Fruit fly (Drosophila melanogaster) whole organism, embryonic: ENCODE measurements around the gene Prx1.

ENCODE experiments used
- ATbp ChIP-seq: fragments of 200-800 bp; sonication (Bioruptor generic); optimal IDR thresholded peaks from 2 replicates; lab custom pipeline; 2017; ENCODE audit warnings: missing biosample characterization, mild to moderate bottlenecking, missing genetic modification characterization, missing genetic modification reagents
- CG11085 ChIP-seq: fragments of 200-800 bp; sonication (Bioruptor generic); IDR thresholded peaks from 2 replicates; pipeline ENCODE4 v1.3.6; 2022; ENCODE audit warnings: missing biosample characterization, missing genetic modification characterization
- CG11560 ChIP-seq: fragments of 200-800 bp; sonication (Bioruptor generic); IDR thresholded peaks from 3 replicates; pipeline ENCODE4 v1.3.6; 2022; ENCODE audit warnings: missing biosample characterization, missing genetic modification characterization
- CG15479 ChIP-seq: fragments of 200-800 bp; sonication (Bioruptor generic); optimal IDR thresholded peaks from 3 replicates; lab custom pipeline; 2019; ENCODE audit warnings: missing biosample characterization, mild to moderate bottlenecking, missing genetic modification characterization, moderate library complexity
- CG15696 ChIP-seq: fragments of 200-800 bp; sonication (Bioruptor generic); optimal IDR thresholded peaks from 2 replicates; lab custom pipeline; 2019; ENCODE audit warnings: missing biosample characterization, mild to moderate bottlenecking, missing genetic modification characterization, moderate library complexity
- CG1603 ChIP-seq: fragments of 200-800 bp; sonication (Bioruptor generic); optimal IDR thresholded peaks from 2 replicates; lab custom pipeline; 2019; ENCODE audit warnings: missing biosample characterization, mild to moderate bottlenecking, missing genetic modification characterization, moderate library complexity
- CG16813 ChIP-seq: fragments of 200-800 bp; sonication (Bioruptor generic); IDR thresholded peaks from 3 replicates; pipeline ENCODE4 v1.3.6; 2022; ENCODE audit warnings: missing biosample characterization, missing genetic modification characterization; ENCODE audit not compliant: partially characterized antibody
- CG2199 ChIP-seq: fragments of 200-800 bp; sonication (Bioruptor generic); IDR thresholded peaks from 3 replicates; pipeline ENCODE4 v1.3.6; 2022; ENCODE audit warnings: missing biosample characterization, missing genetic modification characterization
- CG30431 ChIP-seq: fragments of 200-800 bp; sonication (Bioruptor generic); optimal IDR thresholded peaks from 2 replicates; lab custom pipeline; 2017; ENCODE audit warnings: missing biosample characterization, missing genetic modification characterization
- CG32532 ChIP-seq: fragments of 200-800 bp; sonication (Bioruptor generic); IDR thresholded peaks from 2 replicates; pipeline ENCODE4 v1.3.6; 2022; ENCODE audit warnings: missing biosample characterization, missing genetic modification characterization
- CG4282 ChIP-seq: fragments of 200-800 bp; sonication (Bioruptor generic); optimal IDR thresholded peaks from 2 replicates; lab custom pipeline; 2016; ENCODE audit warnings: missing biosample characterization, missing genetic modification characterization
- CG6654 ChIP-seq: fragments of 200-800 bp; sonication (Bioruptor generic); optimal IDR thresholded peaks from 2 replicates; lab custom pipeline; 2017; ENCODE audit warnings: missing biosample characterization, mild to moderate bottlenecking, missing genetic modification characterization
- CG6791 ChIP-seq: fragments of 200-800 bp; sonication (Bioruptor generic); IDR thresholded peaks from 3 replicates; pipeline ENCODE4 v1.3.6; 2022; ENCODE audit warnings: missing biosample characterization, missing genetic modification characterization; ENCODE audit not compliant: partially characterized antibody
- CG7271 ChIP-seq: fragments of 200-800 bp; sonication (Bioruptor generic); optimal IDR thresholded peaks from 2 replicates; lab custom pipeline; 2018; ENCODE audit warnings: missing biosample characterization, mild to moderate bottlenecking, missing genetic modification characterization, moderate library complexity
- CG8089 ChIP-seq: fragments of 200-800 bp; sonication (Bioruptor generic); optimal IDR thresholded peaks from 3 replicates; lab custom pipeline; 2016; ENCODE audit warnings: missing biosample characterization, missing genetic modification characterization
- CG8281 ChIP-seq: fragments of 200-800 bp; sonication (Bioruptor generic); optimal IDR thresholded peaks from 2 replicates; lab custom pipeline; 2018; ENCODE audit warnings: missing biosample characterization, mild to moderate bottlenecking, missing genetic modification characterization, moderate library complexity
- CG8924 ChIP-seq: fragments of 200-800 bp; optimal IDR thresholded peaks from 3 replicates; lab custom pipeline; 2019; ENCODE audit warnings: missing biosample characterization, mild to moderate bottlenecking, missing genetic modification characterization, moderate library complexity
- CG9215 ChIP-seq: fragments of 200-800 bp; sonication (Bioruptor generic); IDR thresholded peaks from 2 replicates; pipeline ENCODE4 v1.3.6; 2022; ENCODE audit warnings: missing biosample characterization, missing genetic modification characterization
- CTCF ChIP-seq: fragments of 200-800 bp; sonication (Bioruptor generic); optimal IDR thresholded peaks from 2 replicates; lab custom pipeline; 2017; ENCODE audit warnings: missing biosample characterization, mild to moderate bottlenecking, missing genetic modification characterization, moderate library complexity
- GATAe ChIP-seq: fragments of 200-800 bp; sonication (Bioruptor generic); conservative IDR thresholded peaks from 2 replicates; pipeline ENCODE4 v1.3.6; 2022; ENCODE audit warnings: missing biosample characterization, missing genetic modification characterization
- Gug ChIP-seq: fragments of 200-800 bp; sonication (Bioruptor generic); IDR thresholded peaks from 4 replicates; pipeline ENCODE4 v1.3.6; 2022; ENCODE audit warnings: missing biosample characterization, missing genetic modification characterization
- Hand ChIP-seq: fragments of 200-800 bp; sonication (Bioruptor generic); optimal IDR thresholded peaks from 2 replicates; lab custom pipeline; 2017; ENCODE audit warnings: mild to moderate bottlenecking, missing biosample characterization, missing genetic modification reagents, missing genetic modification characterization
- Jarid2 ChIP-seq: fragments of 200-800 bp; sonication (Bioruptor generic); optimal IDR thresholded peaks from 3 replicates; lab custom pipeline; 2017; ENCODE audit warnings: mild to moderate bottlenecking, missing biosample characterization, missing genetic modification reagents, missing genetic modification characterization
- NFAT ChIP-seq: fragments of 200-800 bp; sonication (Bioruptor generic); IDR thresholded peaks from 2 replicates; pipeline ENCODE4 v1.3.6; 2022; ENCODE audit warnings: missing biosample characterization, missing genetic modification characterization
- Nf-YA ChIP-seq: fragments of 200-800 bp; sonication (Bioruptor generic); IDR thresholded peaks from 2 replicates; pipeline ENCODE4 v1.3.6; 2022; ENCODE audit warnings: missing biosample characterization, missing genetic modification characterization
- NfI ChIP-seq: fragments of 200-800 bp; sonication (Bioruptor generic); optimal IDR thresholded peaks from 3 replicates; lab custom pipeline; 2018; ENCODE audit warnings: missing biosample characterization, mild to moderate bottlenecking, missing genetic modification characterization, moderate library complexity
- Oaz ChIP-seq: fragments of 200-800 bp; sonication (Bioruptor generic); IDR thresholded peaks from 2 replicates; pipeline ENCODE4 v1.3.6; 2022; ENCODE audit warnings: missing biosample characterization, missing genetic modification characterization
- Opbp ChIP-seq: fragments of 200-800 bp; sonication (Bioruptor generic); IDR thresholded peaks from 3 replicates; pipeline ENCODE4 v1.3.6; 2022; ENCODE audit warnings: missing biosample characterization, missing genetic modification characterization; ENCODE audit not compliant: partially characterized antibody
- Scr ChIP-seq: fragments of 200-800 bp; sonication (Bioruptor generic); IDR thresholded peaks from 2 replicates; pipeline ENCODE4 v1.3.6; 2022; ENCODE audit warnings: missing biosample characterization, missing genetic modification characterization; ENCODE audit not compliant: partially characterized antibody
- Six4 ChIP-seq: fragments of 200-800 bp; sonication (Bioruptor generic); optimal IDR thresholded peaks from 2 replicates; lab custom pipeline; 2016; ENCODE audit warnings: missing biosample characterization, missing genetic modification characterization
- Xrp1 ChIP-seq: fragments of 200-800 bp; sonication (Bioruptor generic); IDR thresholded peaks from 2 replicates; pipeline ENCODE4 v1.3.6; 2022; ENCODE audit warnings: missing biosample characterization, missing genetic modification characterization
- amos ChIP-seq: fragments of 200-800 bp; sonication (Bioruptor generic); IDR thresholded peaks from 2 replicates; pipeline ENCODE4 v1.3.6; 2022; ENCODE audit warnings: missing biosample characterization, missing genetic modification characterization; ENCODE audit not compliant: partially characterized antibody
- bbx ChIP-seq: fragments of 200-800 bp; sonication (Bioruptor generic); IDR thresholded peaks from 2 replicates; pipeline ENCODE4 v1.3.6; 2022; ENCODE audit warnings: missing biosample characterization, missing genetic modification characterization; ENCODE audit not compliant: partially characterized antibody
- bcd ChIP-seq: fragments of 200-800 bp; sonication (Bioruptor generic); optimal IDR thresholded peaks from 2 replicates; lab custom pipeline; 2017; ENCODE audit warnings: missing biosample characterization, mild to moderate bottlenecking, missing genetic modification characterization
- br ChIP-seq: fragments of >200 bp; optimal IDR thresholded peaks from 2 replicates; lab custom pipeline; 2017
- chm ChIP-seq: fragments of 200-800 bp; sonication (Bioruptor generic); IDR thresholded peaks from 2 replicates; pipeline ENCODE4 v1.3.6; 2022; ENCODE audit warnings: missing biosample characterization, missing genetic modification characterization
- croc ChIP-seq: fragments of 200-800 bp; sonication (Bioruptor generic); conservative IDR thresholded peaks from 3 replicates; pipeline ENCODE4 v1.3.6; 2022; ENCODE audit warnings: missing biosample characterization, missing genetic modification characterization
- grn ChIP-seq: fragments of 200-800 bp; sonication (Bioruptor generic); optimal IDR thresholded peaks from 3 replicates; lab custom pipeline; 2017; ENCODE audit warnings: missing biosample characterization, missing genetic modification characterization
- gsb ChIP-seq: fragments of 200-800 bp; sonication (Bioruptor generic); IDR thresholded peaks from 2 replicates; pipeline ENCODE4 v1.3.6; 2022; ENCODE audit warnings: missing biosample characterization, missing genetic modification characterization
- gt ChIP-seq: fragments of 200-800 bp; sonication (Bioruptor generic); IDR thresholded peaks from 2 replicates; pipeline ENCODE4 v1.3.6; 2022; ENCODE audit warnings: missing biosample characterization, missing genetic modification characterization
- ken ChIP-seq: fragments of 200-800 bp; sonication (Bioruptor generic); IDR thresholded peaks from 3 replicates; pipeline ENCODE4 v1.3.6; 2022; ENCODE audit warnings: missing biosample characterization, missing genetic modification characterization
- lmd ChIP-seq: fragments of 200-800 bp; sonication (Bioruptor generic); IDR thresholded peaks from 2 replicates; pipeline ENCODE4 v1.3.6; 2022; ENCODE audit warnings: missing biosample characterization, missing genetic modification characterization
- nom ChIP-seq: fragments of 200-800 bp; sonication (Bioruptor generic); optimal IDR thresholded peaks from 2 replicates; lab custom pipeline; 2017; ENCODE audit warnings: missing biosample characterization, missing genetic modification characterization, mild to moderate bottlenecking, moderate library complexity, missing genetic modification reagents
- onecut ChIP-seq: fragments of 200-800 bp; sonication (Bioruptor generic); IDR thresholded peaks from 2 replicates; pipeline ENCODE4 v1.3.6; 2022; ENCODE audit warnings: missing biosample characterization, missing genetic modification characterization
- pb ChIP-seq: fragments of 200-800 bp; sonication (Bioruptor generic); optimal IDR thresholded peaks from 3 replicates; lab custom pipeline; 2016; ENCODE audit warnings: missing biosample characterization, missing genetic modification characterization
- pita ChIP-seq: fragments of 200-800 bp; sonication (Bioruptor generic); optimal IDR thresholded peaks from 2 replicates; lab custom pipeline; 2017; ENCODE audit warnings: missing biosample characterization, mild to moderate bottlenecking, missing genetic modification characterization
- sens ChIP-seq: fragments of 200-800 bp; sonication (Bioruptor generic); peaks from one replicate; lab custom pipeline; 2016; ENCODE audit warnings: missing biosample characterization, missing genetic modification characterization
- tin ChIP-seq: fragments of 200-800 bp; sonication (Bioruptor generic); optimal IDR thresholded peaks from 3 replicates; lab custom pipeline; 2016; ENCODE audit warnings: missing biosample characterization, missing genetic modification characterization
- tna ChIP-seq: fragments of 200-800 bp; sonication (Bioruptor generic); IDR thresholded peaks from 2 replicates; pipeline ENCODE4 v1.3.6; 2022; ENCODE audit warnings: missing biosample characterization, missing genetic modification characterization; ENCODE audit not compliant: partially characterized antibody
- trh ChIP-seq: fragments of 200-800 bp; sonication (Bioruptor generic); optimal IDR thresholded peaks from 2 replicates; lab custom pipeline; 2016; ENCODE audit warnings: missing biosample characterization, missing genetic modification characterization
- tx ChIP-seq: fragments of 200-800 bp; sonication (Bioruptor generic); optimal IDR thresholded peaks from 2 replicates; lab custom pipeline; 2016; ENCODE audit warnings: missing biosample characterization, missing genetic modification characterization
- unpg ChIP-seq: fragments of 200-800 bp; sonication (Bioruptor generic); optimal IDR thresholded peaks from 3 replicates; lab custom pipeline; 2018; ENCODE audit warnings: missing biosample characterization, mild to moderate bottlenecking, missing genetic modification characterization, moderate library complexity

Prx1 gene

DNA sequence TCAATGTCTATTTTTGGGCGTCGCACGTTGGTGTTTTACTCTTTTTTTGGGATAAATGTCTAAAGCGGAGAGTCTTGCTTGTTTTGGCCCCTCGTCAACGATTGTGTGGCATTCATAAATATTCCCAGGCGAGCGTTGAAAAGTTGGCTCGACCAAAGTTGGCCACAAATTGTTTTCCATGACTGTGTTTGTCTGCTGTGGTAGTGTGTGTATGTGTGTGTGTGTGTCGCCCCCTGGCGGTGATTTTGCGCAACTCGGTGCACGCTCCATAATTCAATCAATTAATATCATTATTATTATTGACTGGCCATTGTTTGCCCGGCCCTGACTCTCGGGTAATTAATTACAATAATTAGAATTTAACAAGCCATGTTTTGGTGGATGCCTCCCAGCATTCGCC, 29.0 kb upstream of the Prx1 start (continued):
- TF ChIP-seq CG8281 (tag; lab: Kevin White, UChicago) (no peak), CG6791 (GFP tag; lab: Robert Waterston, UW) (0 out of 3 replicates have a peak, but pooled peaks have one; percentile 42), Nf-YA (GFP tag; lab: Robert Waterston, UW) (no peak), CG7271 (tag; lab: Kevin White, UChicago) (no peak), nom (GFP tag; lab: Kevin White, UChicago) (no peak), ATbp (GFP tag; lab: Kevin White, UChicago) (no peak), croc (GFP tag; lab: Robert Waterston, UW) (no peak), CG16813 (GFP tag; lab: Robert Waterston, UW) (no peak; the same call in 2 of the 3 replicates), amos (GFP tag; lab: Robert Waterston, UW) (no peak), CG30431 (peak; percentile 3), br (lab: Kevin White, UChicago) (no peak), lmd (GFP tag; lab: Robert Waterston, UW) (0 out of 2 replicates have a peak, but pooled peaks have one; percentile 7), chm (GFP tag; lab: Robert Waterston, UW) (0 out of 2 replicates have a peak, but pooled peaks have one; percentile 21), NFAT (no peak), Xrp1 (GFP tag; lab: Robert Waterston, UW) (peak; percentile 30; the same call in 1 of the 2 replicates), CG32532 (GFP tag; lab: Robert Waterston, UW) (no peak), GATAe (GFP tag; lab: Robert Waterston, UW) (no peak), grn (no peak), bcd (GFP tag; lab: Kevin White, UChicago) (no peak), pb (GFP tag; lab: Kevin White, UChicago) (no peak), CG4282 (GFP tag; lab: Kevin White, UChicago) (no peak), sens (GFP tag; lab: Kevin White, UChicago) (peak; percentile 42), ken (GFP tag; lab: Robert Waterston, UW) (no peak), Opbp (GFP tag; lab: Robert Waterston, UW) (0 out of 3 replicates have a peak, but pooled peaks have one; percentile 24), Oaz (GFP tag; lab: Robert Waterston, UW) (no peak), CG9215 (GFP tag; lab: Robert Waterston, UW) (no peak), tx (GFP tag; lab: Kevin White, UChicago) (no peak), tin (GFP tag; lab: Kevin White, UChicago) (no peak), CG2199 (0 out of 3 replicates have a peak, but pooled peaks have one; percentile 26), CG11085 (no peak), CTCF (GFP tag; lab: Kevin White, UChicago) (peak; percentile 89), NfI (GFP tag; lab: Kevin White, UChicago) (no peak), CG1603 (tag; lab: Kevin White, UChicago) (peak; percentile 11), pita (GFP tag; lab: Kevin White, UChicago) (no peak), trh (no peak), CG11560 (no peak), CG15479 (GFP tag; lab: Kevin White, UChicago) (no peak), Gug (GFP tag; lab: Robert Waterston, UW) (no peak), gt (GFP tag; lab: Robert Waterston, UW) (no peak), CG15696 (tag; lab: Kevin White, UChicago) (no peak), onecut (0 out of 2 replicates have a peak, but pooled peaks have one; percentile 17), gsb (GFP tag; lab: Robert Waterston, UW) (no peak), CG8924 (tag; lab: Kevin White, UChicago) (no peak), CG6654 (GFP tag; lab: Kevin White, UChicago) (no peak), Six4 (GFP tag; lab: Kevin White, UChicago) (no peak), Jarid2 (no peak), bbx (GFP tag; lab: Robert Waterston, UW) (no peak), CG8089 (GFP tag; lab: Kevin White, UChicago) (no peak), Scr (GFP tag; lab: Robert Waterston, UW) (no peak), tna (no peak), unpg (no peak), Hand (GFP tag; lab: Kevin White, UChicago) (no peak)
